Worm (Caenorhabditis elegans) whole organism, young adult: Measurements from ENCODE around the gene F59C12.3.

Experiments used
- B0035.1 ChIP-seq: sonication (generic microtip); optimal IDR thresholded peaks from 2 replicates; lab custom pipeline; 2016; ENCODE audit warnings: missing genetic modification characterization, mild to moderate bottlenecking, missing compliant biosample characterization, missing genotype, missing genetic modification reagents
- B0261.1 ChIP-seq: sonication (generic microtip); optimal IDR thresholded peaks from 2 replicates; lab custom pipeline; 2016; ENCODE audit warnings: mild to moderate bottlenecking, missing genetic modification characterization, moderate library complexity, missing compliant biosample characterization
- C06A6.2 ChIP-seq: fragments of 200-800 bp; sonication (Bioruptor generic); conservative IDR thresholded peaks from 2 replicates; pipeline ENCODE4 v1.3.6; 2022; ENCODE audit warnings: missing genetic modification characterization, missing compliant biosample characterization
- F22D6.2 ChIP-seq: sonication (generic microtip); optimal IDR thresholded peaks from 2 replicates; lab custom pipeline; 2016; ENCODE audit warnings: mild to moderate bottlenecking, missing genetic modification characterization, missing compliant biosample characterization
- F23B12.7 ChIP-seq: sonication (generic microtip); optimal IDR thresholded peaks from 2 replicates; lab custom pipeline; 2017; ENCODE audit warnings: missing genetic modification characterization, mild to moderate bottlenecking, missing compliant biosample characterization, antibody characterized with exemption, moderate library complexity; ENCODE audit not compliant: insufficient read depth
- F37B4.10 ChIP-seq: fragments of 200-800 bp; sonication (Bioruptor generic); IDR thresholded peaks from 2 replicates; pipeline ENCODE4 v1.3.6; 2022; ENCODE audit warnings: missing genetic modification characterization, missing compliant biosample characterization
- F39B2.1 ChIP-seq: fragments of 200-800 bp; sonication (Bioruptor generic); IDR thresholded peaks from 2 replicates; pipeline ENCODE4 v1.3.6; 2022; ENCODE audit warnings: missing genetic modification reagents, missing genetic modification characterization, missing compliant biosample characterization
- F52B5.7 ChIP-seq: sonication (generic microtip); optimal IDR thresholded peaks from 2 replicates; lab custom pipeline; 2016; ENCODE audit warnings: mild to moderate bottlenecking, missing genetic modification characterization, missing compliant biosample characterization
- F57A8.1 ChIP-seq: fragments of 200-800 bp; sonication (Bioruptor generic); optimal IDR thresholded peaks from 2 replicates; lab custom pipeline; 2018; ENCODE audit warnings: mild to moderate bottlenecking, missing genetic modification characterization, moderate library complexity, missing compliant biosample characterization
- K11D2.4 ChIP-seq: fragments of 200-800 bp; sonication (Bioruptor generic); IDR thresholded peaks from 2 replicates; pipeline ENCODE4 v1.3.6; 2022; ENCODE audit warnings: missing genetic modification reagents, missing genetic modification characterization, missing compliant biosample characterization
- K12H6.12 ChIP-seq: fragments of 200-800 bp; sonication (Bioruptor generic); optimal IDR thresholded peaks from 2 replicates; lab custom pipeline; 2018; ENCODE audit warnings: mild to moderate bottlenecking, missing genetic modification characterization, missing compliant biosample characterization
- Y56A3A.18 ChIP-seq: fragments of 200-800 bp; sonication (Bioruptor generic); IDR thresholded peaks from 2 replicates; pipeline ENCODE4 v1.3.6; 2022; ENCODE audit warnings: missing genetic modification reagents, missing genetic modification characterization, missing compliant biosample characterization
- ama-1 ChIP-seq, 3 experiments: fragments of 150-350 bp in 1 of 3; sonication (generic microtip) in 2 of 3; optimal IDR thresholded peaks; 2 replicates each; lab custom pipeline; 2014 to 2018; ENCODE audit warnings: missing biosample characterization in 2 of 3, missing genetic modification characterization in 2 of 3, missing genetic modification reagents in 2 of 3
- athp-1 ChIP-seq: sonication (generic microtip); optimal IDR thresholded peaks from 2 replicates; lab custom pipeline; 2017; ENCODE audit warnings: mild to moderate bottlenecking, missing genetic modification characterization, missing compliant biosample characterization
- attf-6 ChIP-seq: fragments of 200-800 bp; sonication (Bioruptor generic); IDR thresholded peaks from 2 replicates; pipeline ENCODE4 v1.3.6; 2022; ENCODE audit warnings: missing genetic modification reagents, missing genetic modification characterization, missing compliant biosample characterization
- cebp-2 ChIP-seq: fragments of 200-800 bp; sonication (Bioruptor generic); IDR thresholded peaks from 2 replicates; pipeline ENCODE4 v1.3.6; 2022; ENCODE audit warnings: missing genetic modification characterization, missing compliant biosample characterization
- ceh-100 ChIP-seq: fragments of 200-800 bp; sonication (Bioruptor generic); IDR thresholded peaks from 2 replicates; pipeline ENCODE4 v1.3.6; 2022; ENCODE audit warnings: missing genetic modification reagents, missing genetic modification characterization, missing compliant biosample characterization
- ceh-27 ChIP-seq: fragments of 200-800 bp; sonication (Bioruptor generic); optimal IDR thresholded peaks from 2 replicates; lab custom pipeline; 2018; ENCODE audit warnings: mild to moderate bottlenecking, missing genetic modification characterization, moderate library complexity, missing compliant biosample characterization
- dpff-1 ChIP-seq: sonication (generic microtip); optimal IDR thresholded peaks from 2 replicates; lab custom pipeline; 2017; ENCODE audit warnings: mild to moderate bottlenecking, missing genetic modification characterization, missing compliant biosample characterization
- egl-44 ChIP-seq: fragments of 200-800 bp; sonication (Bioruptor generic); IDR thresholded peaks from 2 replicates; pipeline ENCODE4 v1.3.6; 2022; ENCODE audit warnings: missing genetic modification reagents, missing genetic modification characterization, missing compliant biosample characterization
- egrh-3 ChIP-seq: fragments of 200-800 bp; sonication (Bioruptor generic); IDR thresholded peaks from 2 replicates; pipeline ENCODE4 v1.3.6; 2022; ENCODE audit warnings: missing genetic modification reagents, missing genetic modification characterization, missing compliant biosample characterization
- ekl-4 ChIP-seq: fragments of 200-800 bp; sonication (Bioruptor generic); IDR thresholded peaks from 2 replicates; pipeline ENCODE4 v1.3.6; 2022; ENCODE audit warnings: missing genetic modification reagents, missing genetic modification characterization, missing compliant biosample characterization
- fkh-3 ChIP-seq: sonication (generic microtip); optimal IDR thresholded peaks from 2 replicates; lab custom pipeline; 2016; ENCODE audit warnings: mild to moderate bottlenecking, missing genetic modification characterization, missing compliant biosample characterization
- him-1 ChIP-seq: sonication (generic microtip); optimal IDR thresholded peaks from 2 replicates; lab custom pipeline; 2016; ENCODE audit warnings: missing genotype, missing genetic modification reagents, missing genetic modification characterization, missing compliant biosample characterization
- hlh-26 ChIP-seq: fragments of 200-800 bp; sonication (Bioruptor generic); conservative IDR thresholded peaks from 2 replicates; pipeline ENCODE4 v1.3.6; 2022; ENCODE audit warnings: missing genetic modification reagents, missing genetic modification characterization, missing compliant biosample characterization
- hmg-1.2 ChIP-seq: fragments of 200-800 bp; sonication (Bioruptor generic); IDR thresholded peaks from 2 replicates; pipeline ENCODE4 v1.3.6; 2022; ENCODE audit warnings: missing genetic modification reagents, missing genetic modification characterization, missing compliant biosample characterization
- hmg-20 ChIP-seq: fragments of 200-800 bp; sonication (Bioruptor generic); IDR thresholded peaks from 2 replicates; pipeline ENCODE4 v1.3.6; 2022; ENCODE audit warnings: missing genetic modification reagents, missing genetic modification characterization, missing compliant biosample characterization
- hrde-1 ChIP-seq: sonication (generic microtip); optimal IDR thresholded peaks from 2 replicates; lab custom pipeline; 2016; ENCODE audit warnings: missing genetic modification characterization, mild to moderate bottlenecking, missing compliant biosample characterization, moderate library complexity, missing genotype, missing genetic modification reagents, borderline replicate concordance
- let-526 ChIP-seq: fragments of 200-800 bp; sonication (Bioruptor generic); IDR thresholded peaks from 2 replicates; pipeline ENCODE4 v1.3.6; 2022; ENCODE audit warnings: missing genetic modification reagents, missing genetic modification characterization, missing compliant biosample characterization
- lin-40 ChIP-seq: sonication (generic microtip); optimal IDR thresholded peaks from 2 replicates; lab custom pipeline; 2016; ENCODE audit warnings: missing genetic modification characterization, mild to moderate bottlenecking, missing compliant biosample characterization, missing genotype, missing genetic modification reagents
- lsl-1 ChIP-seq: fragments of 200-800 bp; sonication (Bioruptor generic); optimal IDR thresholded peaks from 2 replicates; lab custom pipeline; 2018; ENCODE audit warnings: mild to moderate bottlenecking, missing genetic modification characterization, moderate library complexity, missing compliant biosample characterization
- madf-10 ChIP-seq: sonication (generic microtip); optimal IDR thresholded peaks from 2 replicates; lab custom pipeline; 2016; ENCODE audit warnings: mild to moderate bottlenecking, missing genetic modification characterization, missing compliant biosample characterization
- madf-3 ChIP-seq: fragments of 200-800 bp; sonication (Bioruptor generic); IDR thresholded peaks from 2 replicates; pipeline ENCODE4 v1.3.6; 2022; ENCODE audit warnings: missing genetic modification reagents, missing genetic modification characterization, missing compliant biosample characterization
- madf-6 ChIP-seq: fragments of 200-800 bp; sonication (Bioruptor generic); IDR thresholded peaks from 2 replicates; pipeline ENCODE4 v1.3.6; 2022; ENCODE audit warnings: missing genetic modification reagents, missing genetic modification characterization, missing compliant biosample characterization
- madf-8 ChIP-seq: fragments of 200-800 bp; sonication (Bioruptor generic); conservative IDR thresholded peaks from 2 replicates; pipeline ENCODE4 v1.3.6; 2022; ENCODE audit warnings: missing genetic modification reagents, missing genetic modification characterization, missing compliant biosample characterization
- mel-28 ChIP-seq: sonication (generic microtip); optimal IDR thresholded peaks from 2 replicates; lab custom pipeline; 2016; ENCODE audit warnings: borderline replicate concordance, mild to moderate bottlenecking, missing genetic modification characterization, missing compliant biosample characterization
- mxl-1 ChIP-seq: sonication (generic microtip); optimal IDR thresholded peaks from 2 replicates; lab custom pipeline; 2016; ENCODE audit warnings: missing genetic modification characterization, missing compliant biosample characterization
- pbrm-1 ChIP-seq: fragments of 200-800 bp; sonication (Bioruptor generic); IDR thresholded peaks from 2 replicates; pipeline ENCODE4 v1.3.6; 2022; ENCODE audit warnings: missing genetic modification reagents, missing genetic modification characterization, missing compliant biosample characterization
- rec-8 ChIP-seq, 2 experiments: sonication (generic microtip); optimal IDR thresholded peaks; 2 replicates each; lab custom pipeline; 2016; ENCODE audit warnings: mild to moderate bottlenecking in 2 of 2, missing genetic modification characterization in 2 of 2, missing genetic modification reagents in 2 of 2, missing genotype in 2 of 2, missing biosample characterization in 1 of 2, missing compliant biosample characterization in 1 of 2, moderate library complexity in 1 of 2
- snpc-1.3 ChIP-seq: sonication (generic microtip); optimal IDR thresholded peaks from 2 replicates; lab custom pipeline; 2017; ENCODE audit warnings: missing genetic modification characterization, mild to moderate bottlenecking, missing compliant biosample characterization, antibody characterized with exemption, moderate library complexity, missing genotype, missing genetic modification reagents; ENCODE audit not compliant: insufficient read depth
- snpc-3.4 ChIP-seq: sonication (generic microtip); optimal IDR thresholded peaks from 2 replicates; lab custom pipeline; 2017; ENCODE audit warnings: missing genetic modification characterization, mild to moderate bottlenecking, missing compliant biosample characterization, antibody characterized with exemption, moderate library complexity, missing genotype, missing genetic modification reagents
- snpc-4 ChIP-seq, 5 experiments: fragments of 150-350 bp in 1 of 5; sonication (generic microtip) in 4 of 5; optimal IDR thresholded peaks; 2 replicates each; lab custom pipeline; 2014 to 2018; ENCODE audit warnings: missing genetic modification characterization in 5 of 5, missing biosample characterization in 3 of 5, antibody characterized with exemption in 2 of 5, mild to moderate bottlenecking in 2 of 5, missing compliant biosample characterization in 2 of 5, missing genotype in 2 of 5, moderate library complexity in 2 of 5, missing genetic modification reagents in 1 of 5
- tbp1 ChIP-seq: fragments of 200-800 bp; sonication (Bioruptor generic); optimal IDR thresholded peaks from 2 replicates; lab custom pipeline; 2018; ENCODE audit warnings: mild to moderate bottlenecking, missing genetic modification characterization, missing compliant biosample characterization
- unc-62 ChIP-seq: fragments of 150-350 bp; optimal IDR thresholded peaks from 2 replicates; lab custom pipeline; 2014; ENCODE audit warnings: missing biosample characterization, missing genetic modification reagents, missing genetic modification characterization
- zfh-2 ChIP-seq: fragments of 200-800 bp; sonication (Bioruptor generic); conservative IDR thresholded peaks from 2 replicates; pipeline ENCODE4 v1.3.6; 2022; ENCODE audit warnings: missing genetic modification reagents, missing genetic modification characterization, missing compliant biosample characterization

Gene F59C12.3

ce11 chrX:16590803-16591202 is 18.5 kb downstream of the F59C12.3 start (continued):
- TF ChIP-seq F23B12.7 (tag; lab: Kevin White, UChicago) (peak; percentile 71), C06A6.2 (GFP tag; lab: Robert Waterston, UW) (no peak), athp-1 (tag; lab: Kevin White, UChicago) (peak; percentile 37), hrde-1 (tag; lab: Kevin White, UChicago) (no peak)

ce11 chrX:16590230-16590629 is 19.1 kb downstream of the F59C12.3 start:
- peak; percentile 47 for TF ChIP-seq snpc-1.3 (tag; lab: Kevin White, UChicago)
- peak; percentile 65 for TF ChIP-seq snpc-3.4 (tag; lab: Kevin White, UChicago)
- no peak for TF ChIP-seq F37B4.10 (GFP tag; lab: Robert Waterston, UW)
- TF ChIP-seq unc-62 (GFP tag; lab: Kevin White, UChicago), result no peak
- TF ChIP-seq Y56A3A.18 (GFP tag; lab: Robert Waterston, UW), result peak; percentile 31; the same call in 1 of the 2 replicates
- TF ChIP-seq snpc-4 (GFP tag; optimal IDR thresholded peaks at IDR 0.05; lab: Kevin White, UChicago), result peak; percentile 20
- peak in 1 of 4 experiments; percentile 69 for TF ChIP-seq snpc-4 (tag; optimal IDR thresholded peaks at IDR 0.05; lab: Kevin White, UChicago)
- no peak for TF ChIP-seq ceh-100
- no peak for TF ChIP-seq dpff-1 (tag; lab: Kevin White, UChicago)
- TF ChIP-seq hmg-1.2 (GFP tag; lab: Robert Waterston, UW), result peak; percentile 54
- TF ChIP-seq him-1, result peak; percentile 58
- no peak for TF ChIP-seq F39B2.1
- no peak for TF ChIP-seq madf-10 (tag; lab: Kevin White, UChicago)
- no peak for TF ChIP-seq F22D6.2 (tag; lab: Kevin White, UChicago)
- TF ChIP-seq egrh-3 (GFP tag; lab: Robert Waterston, UW), result no peak
- TF ChIP-seq madf-8 (GFP tag; lab: Robert Waterston, UW), result no peak
- no peak for TF ChIP-seq B0035.1 (tag; lab: Kevin White, UChicago)
- peak; percentile 14 for TF ChIP-seq mxl-1 (tag; lab: Kevin White, UChicago)
- TF ChIP-seq K12H6.12 (tag; lab: Kevin White, UChicago), result no peak
- TF ChIP-seq fkh-3 (tag; lab: Kevin White, UChicago), result no peak
- no peak for TF ChIP-seq K11D2.4 (GFP tag; lab: Robert Waterston, UW)
- TF ChIP-seq cebp-2 (GFP tag; lab: Robert Waterston, UW), result 0 out of 2 replicates have a peak, but pooled peaks have one; percentile 39
- peak; percentile 24; the same call in 1 of the 2 replicates for TF ChIP-seq ekl-4 (GFP tag; lab: Robert Waterston, UW)
- TF ChIP-seq F57A8.1 (GFP tag; lab: Kevin White, UChicago), result no peak
- no peak for TF ChIP-seq hmg-20 (GFP tag; lab: Robert Waterston, UW)
- peak; percentile 82 for TF ChIP-seq pbrm-1 (GFP tag; lab: Robert Waterston, UW)
- no peak for TF ChIP-seq ceh-27
- no peak for TF ChIP-seq mel-28
- TF ChIP-seq tbp1 (GFP tag; lab: Kevin White, UChicago), result peak; percentile 93
- TF ChIP-seq attf-6 (GFP tag; lab: Robert Waterston, UW), result 0 out of 2 replicates have a peak, but pooled peaks have one; percentile 39
- no peak for TF ChIP-seq F52B5.7
- TF ChIP-seq rec-8 (tag; optimal IDR thresholded peaks at IDR 0.05; lab: Kevin White, UChicago), result no peak
- no peak for TF ChIP-seq ama-1 (optimal IDR thresholded peaks at IDR 0.05; lab: Kevin White, UChicago)
- peak in 1 of 2 experiments; percentile 27 for TF ChIP-seq ama-1 (GFP tag; optimal IDR thresholded peaks at IDR 0.05; lab: Kevin White, UChicago)
- no peak for TF ChIP-seq madf-6
- peak; percentile 64 for TF ChIP-seq B0261.1 (tag; lab: Kevin White, UChicago)
- TF ChIP-seq madf-3 (GFP tag; lab: Robert Waterston, UW), result no peak
- TF ChIP-seq egl-44 (GFP tag; lab: Robert Waterston, UW), result no peak
- TF ChIP-seq let-526, result no peak
- TF ChIP-seq hlh-26, result no peak
- TF ChIP-seq zfh-2, result no peak
- TF ChIP-seq lin-40, result no peak
- TF ChIP-seq lsl-1, result no peak
